Worm (Caenorhabditis elegans) whole organism, late embryonic: Measurements from ENCODE around the gene F53G2.13.
A peak's percentile ranks its signal among the peaks of the same experiment; 100 is the strongest.

ENCODE experiments used
- C08G9.2 ChIP-seq: sonication (generic microtip); optimal IDR thresholded peaks from 2 replicates; lab custom pipeline; 2016; ENCODE audit warnings: mild to moderate bottlenecking, missing genetic modification characterization, moderate library complexity, missing compliant biosample characterization
- F13H6.1 ChIP-seq: sonication (generic microtip); optimal IDR thresholded peaks from 2 replicates; lab custom pipeline; 2016; ENCODE audit warnings: missing genetic modification characterization, missing compliant biosample characterization
- T23F11.4 ChIP-seq: fragments of 200-800 bp; sonication (Bioruptor generic); optimal IDR thresholded peaks from 2 replicates; lab custom pipeline; 2018; ENCODE audit warnings: mild to moderate bottlenecking, missing genetic modification characterization, missing compliant biosample characterization
- Y22D7AL.16 ChIP-seq: sonication (generic microtip); optimal IDR thresholded peaks from 2 replicates; lab custom pipeline; 2016; ENCODE audit warnings: missing genetic modification characterization, missing compliant biosample characterization
- ahr-1 ChIP-seq: sonication (generic microtip); optimal IDR thresholded peaks from 2 replicates; lab custom pipeline; 2016; ENCODE audit warnings: missing genetic modification characterization, missing compliant biosample characterization
- ama-1 ChIP-seq: fragments of 150-350 bp; optimal IDR thresholded peaks from 2 replicates; lab custom pipeline; 2014
- ceh-14 ChIP-seq: sonication (generic microtip); optimal IDR thresholded peaks from 2 replicates; lab custom pipeline; 2016; ENCODE audit warnings: missing genotype, missing genetic modification characterization, missing compliant biosample characterization
- ceh-18 ChIP-seq: sonication (generic microtip); optimal IDR thresholded peaks from 2 replicates; lab custom pipeline; 2016; ENCODE audit warnings: missing genetic modification characterization, missing compliant biosample characterization
- ceh-19 ChIP-seq: fragments of 200-800 bp; sonication (Bioruptor generic); optimal IDR thresholded peaks from 2 replicates; lab custom pipeline; 2018; ENCODE audit warnings: mild to moderate bottlenecking, missing genetic modification characterization, missing compliant biosample characterization
- ceh-2 ChIP-seq: sonication (generic microtip); optimal IDR thresholded peaks from 2 replicates; lab custom pipeline; 2016; ENCODE audit warnings: missing genotype, missing genetic modification characterization, missing compliant biosample characterization
- ceh-30 ChIP-seq: fragments of 150-350 bp; optimal IDR thresholded peaks from 2 replicates; lab custom pipeline; 2014; ENCODE audit warnings: missing biosample characterization, missing genetic modification characterization
- ceh-34 ChIP-seq: sonication (generic microtip); optimal IDR thresholded peaks from 2 replicates; lab custom pipeline; 2016; ENCODE audit warnings: mild to moderate bottlenecking, missing genetic modification characterization, missing compliant biosample characterization
- ceh-48 ChIP-seq: sonication (generic microtip); optimal IDR thresholded peaks from 2 replicates; lab custom pipeline; 2016; ENCODE audit warnings: missing genetic modification characterization, inconsistent platforms, missing compliant biosample characterization
- ceh-6 ChIP-seq: fragments of 200-800 bp; sonication (Bioruptor generic); optimal IDR thresholded peaks from 2 replicates; lab custom pipeline; 2018; ENCODE audit warnings: mild to moderate bottlenecking, missing genetic modification characterization, missing compliant biosample characterization
- che-1 ChIP-seq: sonication (generic microtip); optimal IDR thresholded peaks from 2 replicates; lab custom pipeline; 2016; ENCODE audit warnings: mild to moderate bottlenecking, missing genetic modification characterization, missing compliant biosample characterization
- dmd-4 ChIP-seq: sonication (generic microtip); optimal IDR thresholded peaks from 2 replicates; lab custom pipeline; 2016; ENCODE audit warnings: borderline replicate concordance, missing genetic modification characterization, missing compliant biosample characterization
- elt-4 ChIP-seq: sonication (generic microtip); optimal IDR thresholded peaks from 2 replicates; lab custom pipeline; 2016; ENCODE audit warnings: missing genetic modification characterization, missing compliant biosample characterization
- ets-4 ChIP-seq: sonication (generic microtip); optimal IDR thresholded peaks from 2 replicates; lab custom pipeline; 2016; ENCODE audit warnings: missing genetic modification characterization, missing compliant biosample characterization
- fkh-6 ChIP-seq: sonication (generic microtip); optimal IDR thresholded peaks from 2 replicates; lab custom pipeline; 2016; ENCODE audit warnings: missing genetic modification characterization, missing compliant biosample characterization
- gmeb-2 ChIP-seq: sonication (generic microtip); optimal IDR thresholded peaks from 2 replicates; lab custom pipeline; 2016; ENCODE audit warnings: missing genetic modification characterization, inconsistent platforms, missing compliant biosample characterization
- hlh-13 ChIP-seq: fragments of 200-800 bp; sonication (Bioruptor generic); optimal IDR thresholded peaks from 2 replicates; lab custom pipeline; 2018; ENCODE audit warnings: mild to moderate bottlenecking, missing genetic modification characterization, missing compliant biosample characterization
- hlh-15 ChIP-seq: sonication (generic microtip); optimal IDR thresholded peaks from 2 replicates; lab custom pipeline; 2016; ENCODE audit warnings: missing genetic modification characterization, missing compliant biosample characterization
- hlh-6 ChIP-seq: sonication (generic microtip); optimal IDR thresholded peaks from 2 replicates; lab custom pipeline; 2016; ENCODE audit warnings: missing genotype, missing genetic modification characterization, missing compliant biosample characterization
- hlh-8 ChIP-seq: sonication (generic microtip); optimal IDR thresholded peaks from 2 replicates; lab custom pipeline; 2016; ENCODE audit warnings: missing genotype, missing genetic modification characterization, missing compliant biosample characterization
- mec-3 ChIP-seq: sonication (generic microtip); optimal IDR thresholded peaks from 2 replicates; lab custom pipeline; 2016; ENCODE audit warnings: borderline replicate concordance, missing genetic modification characterization, missing compliant biosample characterization
- nfya-1 ChIP-seq: sonication (generic microtip); optimal IDR thresholded peaks from 2 replicates; lab custom pipeline; 2017; ENCODE audit warnings: missing genetic modification characterization, mild to moderate bottlenecking, missing compliant biosample characterization, antibody characterized with exemption, moderate library complexity
- nhr-232 ChIP-seq: sonication (generic microtip); optimal IDR thresholded peaks from 2 replicates; lab custom pipeline; 2016; ENCODE audit warnings: missing genetic modification characterization, missing compliant biosample characterization
- pag-3 ChIP-seq: sonication (generic microtip); optimal IDR thresholded peaks from 2 replicates; lab custom pipeline; 2016; ENCODE audit warnings: missing compliant biosample characterization, missing genetic modification characterization, borderline replicate concordance
- pat-9 ChIP-seq: fragments of 200-800 bp; sonication (Bioruptor generic); optimal IDR thresholded peaks from 2 replicates; lab custom pipeline; 2018; ENCODE audit warnings: mild to moderate bottlenecking, missing genetic modification characterization, moderate library complexity, missing compliant biosample characterization
- pax-1 ChIP-seq: fragments of 150-350 bp; optimal IDR thresholded peaks from 2 replicates; lab custom pipeline; 2014; ENCODE audit warnings: missing biosample characterization, missing genetic modification characterization
- pha-2 ChIP-seq: sonication (generic microtip); optimal IDR thresholded peaks from 2 replicates; lab custom pipeline; 2017; ENCODE audit warnings: mild to moderate bottlenecking, missing genetic modification characterization, missing compliant biosample characterization
- pqm-1 ChIP-seq: sonication (generic microtip); optimal IDR thresholded peaks from 2 replicates; lab custom pipeline; 2016; ENCODE audit warnings: missing genetic modification characterization, missing compliant biosample characterization
- pros-1 ChIP-seq: fragments of 150-350 bp; optimal IDR thresholded peaks from 2 replicates; lab custom pipeline; 2014; ENCODE audit warnings: missing biosample characterization, missing genetic modification reagents, missing genetic modification characterization
- ref-2 ChIP-seq: sonication (generic microtip); optimal IDR thresholded peaks from 2 replicates; lab custom pipeline; 2016; ENCODE audit warnings: missing genetic modification characterization, missing compliant biosample characterization
- rnt-1 ChIP-seq: sonication (generic microtip); optimal IDR thresholded peaks from 2 replicates; lab custom pipeline; 2016; ENCODE audit warnings: missing genetic modification characterization, missing compliant biosample characterization
- tbx-2 ChIP-seq: sonication (generic microtip); optimal IDR thresholded peaks from 2 replicates; lab custom pipeline; 2016; ENCODE audit warnings: missing genetic modification characterization, missing compliant biosample characterization
- unc-42 ChIP-seq: sonication (generic microtip); optimal IDR thresholded peaks from 2 replicates; lab custom pipeline; 2016; ENCODE audit warnings: missing genotype, missing genetic modification characterization, missing compliant biosample characterization
- unc-86 ChIP-seq: sonication (generic microtip); optimal IDR thresholded peaks from 2 replicates; lab custom pipeline; 2016; ENCODE audit warnings: missing genetic modification characterization, missing compliant biosample characterization
- zip-5 ChIP-seq: sonication (generic microtip); optimal IDR thresholded peaks from 2 replicates; lab custom pipeline; 2016; ENCODE audit warnings: missing genetic modification characterization, missing compliant biosample characterization
- ztf-16 ChIP-seq: sonication (generic microtip); optimal IDR thresholded peaks from 2 replicates; lab custom pipeline; 2017; ENCODE audit warnings: missing genetic modification characterization, missing compliant biosample characterization

The F53G2.13 gene

DNA sequence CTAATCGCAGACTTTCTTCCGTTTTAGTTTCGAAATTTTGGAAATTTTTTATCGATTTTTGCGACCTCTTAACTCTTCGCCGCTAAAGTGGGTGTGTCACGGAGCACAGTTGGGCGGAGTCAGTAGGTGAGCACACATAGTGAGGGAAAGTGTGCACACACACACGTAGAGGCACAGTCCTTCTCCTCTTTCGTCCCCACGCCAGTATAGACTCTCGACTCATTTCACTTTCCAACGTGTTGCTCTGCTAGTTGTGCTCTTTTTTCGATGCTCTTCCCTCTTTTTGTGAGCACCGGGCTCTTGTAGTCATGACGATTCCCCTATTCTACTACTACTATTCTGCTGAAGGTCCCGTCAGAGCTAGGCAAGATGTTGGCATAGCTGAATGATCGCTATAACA is 31.1 kb upstream of the F53G2.13 start:
- TF ChIP-seq pat-9, result no peak
- no peak for TF ChIP-seq hlh-6
- peak; percentile 23 for TF ChIP-seq pha-2 (tag; lab: Kevin White, UChicago)
- peak; percentile 78 for TF ChIP-seq ama-1 (lab: Kevin White, UChicago)
- no peak for TF ChIP-seq hlh-8 (tag; lab: Kevin White, UChicago)
- peak; percentile 13 for TF ChIP-seq nfya-1
- TF ChIP-seq, all 69 proteins: peak for 3

DNA sequence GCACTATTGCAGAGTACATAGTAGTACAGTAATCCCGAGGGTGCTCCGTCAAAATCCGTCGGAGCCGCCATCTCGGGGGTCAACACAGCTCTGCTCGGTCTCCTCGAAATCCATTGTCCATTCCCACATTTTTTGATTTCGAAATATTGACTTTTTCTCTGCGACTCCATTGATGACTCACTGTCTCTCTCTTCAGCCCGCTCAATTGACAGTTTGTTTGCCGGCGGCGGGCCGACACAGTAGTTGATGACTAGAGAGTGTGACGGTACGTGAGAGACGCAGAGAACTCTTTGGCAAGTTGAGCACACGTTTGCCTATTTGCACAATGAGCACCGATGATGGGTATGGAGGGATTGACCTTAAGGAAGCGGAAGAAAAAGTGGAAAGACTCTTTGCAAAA is 28.8 kb upstream of the F53G2.13 start:
- TF ChIP-seq zip-5 (tag; lab: Kevin White, UChicago) (no peak), rnt-1 (tag; lab: Kevin White, UChicago) (no peak), ceh-19 (no peak), tbx-2 (tag; lab: Kevin White, UChicago) (peak; percentile 67), pha-2 (tag; lab: Kevin White, UChicago) (peak; percentile 75), che-1 (no peak), gmeb-2 (no peak), ets-4 (tag; lab: Kevin White, UChicago) (peak; percentile 40), ceh-34 (peak; percentile 62), pax-1 (tag; lab: Kevin White, UChicago) (peak; percentile 71), ceh-2 (peak; percentile 53), ceh-18 (tag; lab: Kevin White, UChicago) (peak; percentile 45), elt-4 (tag; lab: Kevin White, UChicago) (no peak)

DNA sequence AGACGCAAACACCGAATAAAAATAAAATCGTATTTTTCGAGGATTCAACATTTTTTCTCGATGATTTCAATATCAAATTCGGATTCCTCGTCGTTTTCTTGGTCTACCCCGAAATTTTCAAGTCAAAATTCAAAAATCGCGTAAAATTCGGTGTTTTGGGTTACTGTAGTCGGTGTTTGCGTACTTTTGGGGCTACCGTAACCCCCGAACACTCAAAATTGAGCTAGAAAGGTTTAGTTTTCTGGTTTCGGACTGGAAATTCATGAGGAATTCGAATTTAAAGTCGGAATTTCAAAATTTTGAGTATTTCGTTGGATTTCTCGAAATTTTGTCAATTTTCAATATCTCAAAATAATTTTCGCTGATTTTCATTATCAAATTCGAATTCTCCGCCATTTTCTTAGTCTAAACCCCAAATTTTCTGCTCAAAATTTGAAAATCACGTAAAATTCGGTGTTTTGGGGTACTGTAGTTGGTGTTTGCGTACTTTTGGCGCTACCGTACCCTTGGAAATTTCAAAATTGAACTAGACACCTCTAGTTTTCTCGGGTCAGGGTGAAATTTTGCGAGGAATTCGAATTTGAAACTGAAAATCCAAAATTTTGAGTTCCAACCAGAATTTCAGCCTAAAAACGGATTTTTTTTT is 27.6 kb upstream of the F53G2.13 start:
- TF ChIP-seq dmd-4 (tag; lab: Kevin White, UChicago), result no peak
- TF ChIP-seq pqm-1 (tag; lab: Kevin White, UChicago), result no peak
- no peak for TF ChIP-seq ceh-6 (GFP tag; lab: Kevin White, UChicago)
- no peak for TF ChIP-seq ahr-1 (tag; lab: Kevin White, UChicago)
- TF ChIP-seq ceh-48, result no peak
- TF ChIP-seq ztf-16 (tag; lab: Kevin White, UChicago), result no peak
- no peak for TF ChIP-seq pag-3 (tag; lab: Kevin White, UChicago)
- TF ChIP-seq ceh-2, result no peak
- TF ChIP-seq mec-3, result no peak
- no peak for TF ChIP-seq tbx-2 (tag; lab: Kevin White, UChicago)
- TF ChIP-seq ceh-30 (tag; lab: Kevin White, UChicago), result no peak
- no peak for TF ChIP-seq T23F11.4 (GFP tag; lab: Kevin White, UChicago)
- TF ChIP-seq F13H6.1 (tag; lab: Kevin White, UChicago), result no peak
- no peak for TF ChIP-seq ceh-18 (tag; lab: Kevin White, UChicago)
- TF ChIP-seq unc-86 (tag; lab: Kevin White, UChicago), result no peak
- no peak for TF ChIP-seq pros-1 (tag; lab: Kevin White, UChicago)
- no peak for TF ChIP-seq C08G9.2 (tag; lab: Kevin White, UChicago)
- TF ChIP-seq fkh-6, result no peak
- TF ChIP-seq ceh-34, result no peak

- TF ChIP-seq ceh-14 (tag; lab: Kevin White, UChicago) (no peak), unc-42 (tag; lab: Kevin White, UChicago) (no peak), F13H6.1 (tag; lab: Kevin White, UChicago) (no peak), hlh-15 (tag; lab: Kevin White, UChicago) (no peak), Y22D7AL.16 (tag; lab: Kevin White, UChicago) (no peak), ceh-19 (no peak), ref-2 (no peak), ceh-2 (no peak), hlh-13 (GFP tag; lab: Kevin White, UChicago) (no peak), pax-1 (tag; lab: Kevin White, UChicago) (no peak), tbx-2 (tag; lab: Kevin White, UChicago) (no peak), ceh-6 (GFP tag; lab: Kevin White, UChicago) (no peak), nhr-232 (tag; lab: Kevin White, UChicago) (no peak), pqm-1 (tag; lab: Kevin White, UChicago) (no peak), pat-9 (no peak), ceh-34 (no peak)
- TF ChIP-seq, all 69 proteins: peak for 0
Measured at ce11 chrII:2456973-2457372, 26.6 kb upstream of the F53G2.13 start.
